Worm (Caenorhabditis elegans): ENCODE data around the gene rsp-1.
"Not testable (repeated sequence)": the region's sequence is repeated elsewhere in the genome, so short reads cannot be mapped to it uniquely, and the experiment has no call there.

The rsp-1 gene

ce11 chrII:11431584-11431983 lies 21.6 kb upstream of the rsp-1 start, which contains the start of gene C05D12.4:
Gene C05D12.4 (plus strand): TSS chrII:11431884.
- TF ChIP-seq lsy-12 (tag; optimal IDR thresholded peaks at IDR 0.05) (no peak), hmg-11 (tag; optimal IDR thresholded peaks at IDR 0.05) (no peak), ceh-9 (tag; optimal IDR thresholded peaks at IDR 0.05) (no peak), jun-1 (tag; optimal IDR thresholded peaks at IDR 0.05) (no peak), unc-39 (tag; optimal IDR thresholded peaks at IDR 0.05) (no peak), fkh-2 (tag; optimal IDR thresholded peaks at IDR 0.05) (no peak), unc-62 (GFP tag; optimal IDR thresholded peaks at IDR 0.05) (no peak), R02D3.7 (tag; optimal IDR thresholded peaks at IDR 0.05) (no peak), nhr-11 (tag; optimal IDR thresholded peaks at IDR 0.05) (no peak), ztf-11 (tag; optimal IDR thresholded peaks at IDR 0.05) (no peak), skn-1 (tag; optimal IDR thresholded peaks at IDR 0.05) (no peak)

ce11 chrII:11433942-11434341 lies 19.2 kb upstream of the rsp-1 start, which contains the start of gene C05D12.5:
Gene C05D12.5 (plus strand): TSS chrII:11434242.
- TF ChIP-seq ztf-11 (tag; optimal IDR thresholded peaks at IDR 0.05) (no peak), ztf-4 (tag; optimal IDR thresholded peaks at IDR 0.05) (no peak), nhr-11 (tag; optimal IDR thresholded peaks at IDR 0.05) (no peak), hmg-11 (tag; optimal IDR thresholded peaks at IDR 0.05) (no peak), fos-1 (tag; optimal IDR thresholded peaks at IDR 0.05) (no peak), eor-1 (tag; optimal IDR thresholded peaks at IDR 0.05) (no peak), nhr-76 (tag; optimal IDR thresholded peaks at IDR 0.05) (no peak), nhr-23 (tag; optimal IDR thresholded peaks at IDR 0.05) (no peak), nhr-28 (tag; optimal IDR thresholded peaks at IDR 0.05) (no peak), nfya-1 (tag; optimal IDR thresholded peaks at IDR 0.05; ENCODE audit: insufficient read depth) (no peak), R02D3.7 (tag; optimal IDR thresholded peaks at IDR 0.05) (no peak), lin-15B (tag; optimal IDR thresholded peaks at IDR 0.05) (no peak), fkh-10 (GFP tag; optimal IDR thresholded peaks at IDR 0.05) (no peak), nhr-12 (tag; optimal IDR thresholded peaks at IDR 0.05) (no peak), unc-62 (GFP tag; optimal IDR thresholded peaks at IDR 0.05) (no peak), skn-1 (tag; optimal IDR thresholded peaks at IDR 0.05) (no peak)

- TF ChIP-seq nhr-11 (tag; optimal IDR thresholded peaks at IDR 0.05) (no peak), mdl-1 (tag; optimal IDR thresholded peaks at IDR 0.05) (no peak), pqm-1 (tag; optimal IDR thresholded peaks at IDR 0.05) (peak; percentile 69), lsy-12 (tag; optimal IDR thresholded peaks at IDR 0.05) (no peak), ceh-82 (tag; optimal IDR thresholded peaks at IDR 0.05) (no peak), elt-2 (tag; optimal IDR thresholded peaks at IDR 0.05) (peak; percentile 83), daf-12 (tag; optimal IDR thresholded peaks at IDR 0.05) (no peak)
These were observed 14.7 kb upstream of the rsp-1 start, which contains the start of gene vha-6 for ce11 chrII:11438417-11438816. Gene vha-6 (minus strand): TSS chrII:11438452.

ce11 chrII:11440265-11440664 lies 12.9 kb upstream of the rsp-1 start, which contains the start of gene VW02B12L.2:
Gene VW02B12L.2 (minus strand): TSS chrII:11440329.
- TF ChIP-seq nhr-11 (tag; optimal IDR thresholded peaks at IDR 0.05) (no peak), unc-39 (tag; optimal IDR thresholded peaks at IDR 0.05) (no peak), jun-1 (tag; optimal IDR thresholded peaks at IDR 0.05) (no peak), nfya-1 (tag; optimal IDR thresholded peaks at IDR 0.05; ENCODE audit: insufficient read depth) (peak; percentile 37), egl-5 (tag; optimal IDR thresholded peaks at IDR 0.05) (no peak), ceh-9 (tag; optimal IDR thresholded peaks at IDR 0.05) (no peak), R02D3.7 (tag; optimal IDR thresholded peaks at IDR 0.05) (peak; percentile 85), lin-15B (tag; optimal IDR thresholded peaks at IDR 0.05) (peak; percentile 46), lin-39 (tag; optimal IDR thresholded peaks at IDR 0.05) (peak; percentile 67), nhr-23 (tag; optimal IDR thresholded peaks at IDR 0.05) (peak; percentile 51), nhr-76 (tag; optimal IDR thresholded peaks at IDR 0.05) (no peak), ZK546.5 (tag; optimal IDR thresholded peaks at IDR 0.05) (no peak), elt-2 (tag; optimal IDR thresholded peaks at IDR 0.05) (no peak), egl-27 (tag; optimal IDR thresholded peaks at IDR 0.05) (no peak), nhr-77 (tag; optimal IDR thresholded peaks at IDR 0.05) (no peak), pha-4 (tag; optimal IDR thresholded peaks at IDR 0.05) (no peak), nhr-25 (tag; optimal IDR thresholded peaks at IDR 0.05) (peak; percentile 17)

- not testable (repeated sequence) for TF ChIP-seq eor-1, ZK546.5, fos-1 (tag; optimal IDR thresholded peaks at IDR 0.05)
These were observed 10.7 kb upstream of the rsp-1 start, which contains the start of gene ebp-2 for ce11 chrII:11442425-11442824. Gene ebp-2 (plus strand): TSS chrII:11442725.

Measured in whole organism, L3 larva.